Fruit fly (Drosophila melanogaster) whole organism, embryonic: Measurements from ENCODE around the gene Bmcp.

ENCODE experiments used
- Atf6 ChIP-seq: fragments of 200-800 bp; sonication (Bioruptor generic); IDR thresholded peaks from 2 replicates; pipeline ENCODE4 v1.3.6; 2022; ENCODE audit warnings: missing biosample characterization, missing genetic modification characterization
- CG10543 ChIP-seq: fragments of 200-800 bp; sonication (Bioruptor generic); optimal IDR thresholded peaks from 3 replicates; lab custom pipeline; 2017; ENCODE audit warnings: missing biosample characterization, mild to moderate bottlenecking, missing genetic modification characterization, moderate library complexity
- CG12769 ChIP-seq: fragments of 200-800 bp; sonication (Bioruptor generic); optimal IDR thresholded peaks from 2 replicates; lab custom pipeline; 2019; ENCODE audit warnings: missing biosample characterization, mild to moderate bottlenecking, missing genetic modification characterization, moderate library complexity
- CG13296 ChIP-seq: fragments of 200-800 bp; sonication (Bioruptor generic); optimal IDR thresholded peaks from 3 replicates; lab custom pipeline; 2018; ENCODE audit warnings: missing biosample characterization, mild to moderate bottlenecking, missing genetic modification characterization
- CG14441 ChIP-seq: fragments of 200-800 bp; sonication (Bioruptor generic); IDR thresholded peaks from 2 replicates; pipeline ENCODE4 v1.3.6; 2022; ENCODE audit warnings: missing biosample characterization, missing genetic modification characterization
- CG15011 ChIP-seq: fragments of 200-800 bp; sonication (Bioruptor generic); optimal IDR thresholded peaks from 3 replicates; lab custom pipeline; 2018; ENCODE audit warnings: missing biosample characterization, mild to moderate bottlenecking, missing genetic modification characterization
- CG17912 ChIP-seq: fragments of 200-800 bp; sonication (Bioruptor generic); optimal IDR thresholded peaks from 2 replicates; lab custom pipeline; 2018; ENCODE audit warnings: missing biosample characterization, mild to moderate bottlenecking, missing genetic modification characterization
- CG1792 ChIP-seq: fragments of 200-800 bp; sonication (Bioruptor generic); optimal IDR thresholded peaks from 2 replicates; lab custom pipeline; 2016; ENCODE audit warnings: missing biosample characterization, missing genetic modification characterization
- CG18476 ChIP-seq: fragments of 200-800 bp; sonication (Bioruptor generic); optimal IDR thresholded peaks from 2 replicates; lab custom pipeline; 2016; ENCODE audit warnings: missing biosample characterization, mild to moderate bottlenecking, missing genetic modification characterization
- CG18599 ChIP-seq: fragments of 200-800 bp; sonication (Bioruptor generic); optimal IDR thresholded peaks from 3 replicates; lab custom pipeline; 2017; ENCODE audit warnings: missing biosample characterization, missing genetic modification characterization, mild to moderate bottlenecking, moderate library complexity, missing genetic modification reagents
- CG3065 ChIP-seq: fragments of 200-800 bp; sonication (Bioruptor generic); optimal IDR thresholded peaks from 2 replicates; lab custom pipeline; 2016; ENCODE audit warnings: missing biosample characterization, missing genetic modification characterization
- CG33557 ChIP-seq: fragments of 200-800 bp; sonication (Bioruptor generic); optimal IDR thresholded peaks from 2 replicates; lab custom pipeline; 2019; ENCODE audit warnings: missing biosample characterization, mild to moderate bottlenecking, missing genetic modification characterization, moderate library complexity
- CG4360 ChIP-seq: fragments of 200-800 bp; sonication (Bioruptor generic); IDR thresholded peaks from 2 replicates; pipeline ENCODE4 v1.3.6; 2022; ENCODE audit warnings: missing biosample characterization, missing genetic modification characterization
- CG4404 ChIP-seq: fragments of 200-800 bp; sonication (Bioruptor generic); IDR thresholded peaks from 2 replicates; pipeline ENCODE4 v1.3.6; 2022; ENCODE audit warnings: missing biosample characterization, missing genetic modification characterization
- CG4820 ChIP-seq: fragments of 200-800 bp; sonication (Bioruptor generic); optimal IDR thresholded peaks from 3 replicates; lab custom pipeline; 2016; ENCODE audit warnings: missing biosample characterization, missing genetic modification characterization
- CG7372 ChIP-seq: fragments of 200-800 bp; sonication (Bioruptor generic); IDR thresholded peaks from 2 replicates; pipeline ENCODE4 v1.3.6; 2022; ENCODE audit warnings: missing biosample characterization, missing genetic modification characterization
- CG7839 ChIP-seq: fragments of 200-800 bp; sonication (Bioruptor generic); optimal IDR thresholded peaks from 3 replicates; lab custom pipeline; 2018; ENCODE audit warnings: missing biosample characterization, mild to moderate bottlenecking, missing genetic modification characterization, moderate library complexity
- CG7963 ChIP-seq: fragments of 200-800 bp; sonication (Bioruptor generic); IDR thresholded peaks from 3 replicates; pipeline ENCODE4 v1.3.6; 2022; ENCODE audit warnings: missing biosample characterization, missing genetic modification characterization; ENCODE audit not compliant: partially characterized antibody
- CG7987 ChIP-seq: fragments of 200-800 bp; sonication (Bioruptor generic); optimal IDR thresholded peaks from 2 replicates; lab custom pipeline; 2018; ENCODE audit warnings: missing biosample characterization, mild to moderate bottlenecking, missing genetic modification characterization, moderate library complexity
- CG8290 ChIP-seq, 3 experiments: fragments of 200-800 bp; sonication (Bioruptor generic); optimal IDR thresholded peaks; 2 replicates each; lab custom pipeline; 2016 to 2019; ENCODE audit warnings: missing biosample characterization in 3 of 3, missing genetic modification characterization in 3 of 3, mild to moderate bottlenecking in 2 of 3, moderate library complexity in 1 of 3
- CG8924 ChIP-seq: fragments of 200-800 bp; optimal IDR thresholded peaks from 3 replicates; lab custom pipeline; 2019; ENCODE audit warnings: missing biosample characterization, mild to moderate bottlenecking, missing genetic modification characterization, moderate library complexity
- CG9932 ChIP-seq: fragments of 200-800 bp; sonication (Bioruptor generic); IDR thresholded peaks from 2 replicates; pipeline ENCODE4 v1.3.6; 2022; ENCODE audit warnings: missing biosample characterization, missing genetic modification characterization
- CrebB ChIP-seq: fragments of 200-800 bp; sonication (Bioruptor generic); optimal IDR thresholded peaks from 3 replicates; lab custom pipeline; 2018; ENCODE audit warnings: missing biosample characterization, mild to moderate bottlenecking, missing genetic modification characterization
- Fer1 ChIP-seq: fragments of 200-800 bp; sonication (Bioruptor generic); optimal IDR thresholded peaks from 2 replicates; lab custom pipeline; 2017; ENCODE audit warnings: missing biosample characterization, mild to moderate bottlenecking, missing genetic modification characterization
- HLH4C ChIP-seq: fragments of 200-800 bp; sonication (Bioruptor generic); IDR thresholded peaks from 3 replicates; pipeline ENCODE4 v1.3.6; 2022; ENCODE audit warnings: missing biosample characterization, missing genetic modification characterization; ENCODE audit not compliant: partially characterized antibody
- Hey ChIP-seq: fragments of 200-800 bp; sonication (Bioruptor generic); optimal IDR thresholded peaks from 3 replicates; lab custom pipeline; 2018; ENCODE audit warnings: missing biosample characterization, mild to moderate bottlenecking, missing genetic modification characterization
- Hsf ChIP-seq: fragments of 200-800 bp; sonication (Bioruptor generic); optimal IDR thresholded peaks from 3 replicates; lab custom pipeline; 2016; ENCODE audit warnings: missing biosample characterization, missing genetic modification characterization
- Lim3 ChIP-seq: fragments of 200-800 bp; sonication (Bioruptor generic); IDR thresholded peaks from 2 replicates; pipeline ENCODE4 v1.3.6; 2022; ENCODE audit warnings: missing biosample characterization, missing genetic modification characterization
- Med ChIP-seq: fragments of 200-800 bp; sonication (Bioruptor generic); peaks from one replicate; lab custom pipeline; 2016; ENCODE audit warnings: missing biosample characterization, missing genetic modification characterization, mild to moderate bottlenecking, inconsistent platforms, moderate library complexity
- Nf-YB ChIP-seq: fragments of 200-800 bp; sonication (Bioruptor generic); optimal IDR thresholded peaks from 3 replicates; lab custom pipeline; 2019; ENCODE audit warnings: missing biosample characterization, mild to moderate bottlenecking, missing genetic modification characterization, moderate library complexity
- Nf-YC ChIP-seq: fragments of 200-800 bp; optimal IDR thresholded peaks from 3 replicates; lab custom pipeline; 2019; ENCODE audit warnings: missing biosample characterization, mild to moderate bottlenecking, missing genetic modification characterization, moderate library complexity
- Ptx1 ChIP-seq: fragments of 200-800 bp; sonication (Bioruptor generic); IDR thresholded peaks from 2 replicates; pipeline ENCODE4 v1.3.6; 2022; ENCODE audit warnings: missing biosample characterization, missing genetic modification characterization
- Sry-β ChIP-seq: fragments of 200-800 bp; sonication (Bioruptor generic); optimal IDR thresholded peaks from 2 replicates; lab custom pipeline; 2018; ENCODE audit warnings: missing biosample characterization, mild to moderate bottlenecking, missing genetic modification characterization, moderate library complexity
- chif ChIP-seq, 2 experiments: fragments of 200-800 bp; sonication (Bioruptor generic); optimal IDR thresholded peaks; 3 replicates each; lab custom pipeline; 2016; ENCODE audit warnings: missing biosample characterization in 2 of 2, missing genetic modification characterization in 2 of 2
- cwo ChIP-seq: fragments of 200-800 bp; sonication (Bioruptor generic); optimal IDR thresholded peaks from 3 replicates; lab custom pipeline; 2017; ENCODE audit warnings: missing biosample characterization, missing genetic modification characterization, mild to moderate bottlenecking, moderate library complexity, missing genetic modification reagents
- dmrt99B ChIP-seq: fragments of 200-800 bp; sonication (Bioruptor generic); optimal IDR thresholded peaks from 2 replicates; lab custom pipeline; 2018; ENCODE audit warnings: missing biosample characterization, mild to moderate bottlenecking, missing genetic modification characterization, moderate library complexity
- exex ChIP-seq: fragments of 200-800 bp; sonication (Bioruptor generic); optimal IDR thresholded peaks from 4 replicates; lab custom pipeline; 2018; ENCODE audit warnings: missing biosample characterization, mild to moderate bottlenecking, missing genetic modification characterization, moderate library complexity
- fd96Cb ChIP-seq: fragments of 200-800 bp; sonication (Bioruptor generic); optimal IDR thresholded peaks from 2 replicates; lab custom pipeline; 2018; ENCODE audit warnings: missing biosample characterization, mild to moderate bottlenecking, missing genetic modification characterization, moderate library complexity
- ftz-f1 ChIP-seq: fragments of 200-800 bp; sonication (Bioruptor generic); optimal IDR thresholded peaks from 2 replicates; lab custom pipeline; 2016; ENCODE audit warnings: missing biosample characterization, missing genetic modification characterization
- fu2 ChIP-seq: fragments of 200-800 bp; sonication (Bioruptor generic); optimal IDR thresholded peaks from 2 replicates; lab custom pipeline; 2016; ENCODE audit warnings: missing biosample characterization, missing genetic modification characterization
- gro ChIP-seq: fragments of 200-800 bp; sonication (Bioruptor generic); optimal IDR thresholded peaks from 2 replicates; lab custom pipeline; 2016; ENCODE audit warnings: missing biosample characterization, missing genetic modification characterization
- lab ChIP-seq: fragments of 200-800 bp; sonication (Bioruptor generic); optimal IDR thresholded peaks from 3 replicates; lab custom pipeline; 2017; ENCODE audit warnings: missing biosample characterization, missing genetic modification characterization, mild to moderate bottlenecking, moderate library complexity, missing genetic modification reagents
- onecut ChIP-seq: fragments of 200-800 bp; sonication (Bioruptor generic); IDR thresholded peaks from 2 replicates; pipeline ENCODE4 v1.3.6; 2022; ENCODE audit warnings: missing biosample characterization, missing genetic modification characterization
- pros ChIP-seq: fragments of 200-800 bp; sonication (Bioruptor generic); optimal IDR thresholded peaks from 3 replicates; lab custom pipeline; 2019; ENCODE audit warnings: missing biosample characterization, mild to moderate bottlenecking, missing genetic modification characterization, moderate library complexity
- stc ChIP-seq: fragments of 200-800 bp; sonication (Bioruptor generic); IDR thresholded peaks from 2 replicates; pipeline ENCODE4 v1.3.6; 2022; ENCODE audit warnings: missing biosample characterization, missing genetic modification characterization
- tio ChIP-seq: fragments of 200-800 bp; sonication (Bioruptor generic); optimal IDR thresholded peaks from 2 replicates; lab custom pipeline; 2017; ENCODE audit warnings: missing biosample characterization, missing genetic modification characterization, inconsistent platforms

The Bmcp gene

DNA sequence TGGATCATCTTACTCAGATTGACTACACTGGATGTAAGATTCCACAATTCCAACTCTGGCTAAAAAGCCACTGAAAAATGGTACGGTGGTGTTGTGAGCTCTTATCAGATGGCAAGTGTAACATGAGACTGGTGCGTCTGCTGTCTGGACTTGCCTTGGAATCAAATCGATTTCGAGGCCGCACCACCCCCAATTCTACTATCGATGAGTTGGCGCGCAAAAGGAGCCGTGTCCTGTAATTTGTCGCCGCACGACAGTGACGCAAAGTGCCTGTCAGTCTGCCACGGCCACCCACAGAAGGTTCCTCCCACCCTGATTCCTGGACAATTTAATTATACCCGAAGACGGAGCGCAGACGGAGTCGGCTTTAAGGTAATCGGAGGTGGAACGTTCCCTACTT, 45.8 kb downstream of the Bmcp start:
- no peak for TF ChIP-seq CG18476
- peak; percentile 73 for TF ChIP-seq onecut (GFP tag; lab: Robert Waterston, UW)
- peak; percentile 53 for TF ChIP-seq Med (GFP tag; lab: Kevin White, UChicago)

DNA sequence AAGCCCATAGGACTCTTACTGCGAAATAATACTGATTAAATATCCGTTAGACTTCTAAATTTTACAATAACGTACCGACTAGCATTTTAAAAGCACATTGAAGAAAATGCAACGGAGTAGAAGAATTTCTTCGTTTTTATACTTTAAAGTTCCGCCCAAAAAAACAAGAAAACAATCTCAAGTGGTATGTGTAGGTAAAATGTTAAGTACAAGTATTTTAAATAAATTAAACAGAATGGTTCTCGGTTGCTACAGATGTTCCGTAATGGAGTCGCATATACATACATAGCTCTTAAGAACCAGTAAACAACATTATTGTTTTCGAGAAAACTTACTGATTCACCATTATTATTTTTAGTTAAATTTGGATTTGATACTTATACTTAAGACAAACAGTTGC, 51.3 kb downstream of the Bmcp start, which contains the start of gene Muc68D:
TSS of gene Muc68D (minus strand) at position 101 of the 400 bp plus-strand sequence.
- TF ChIP-seq Hsf (GFP tag; lab: Kevin White, UChicago) (no peak), Atf6 (no peak), CG4404 (GFP tag; lab: Robert Waterston, UW) (no peak), CG7839 (no peak), CG9932 (GFP tag; lab: Robert Waterston, UW) (no peak), exex (tag; lab: Kevin White, UChicago) (no peak), CG1792 (GFP tag; lab: Kevin White, UChicago) (no peak), CG4820 (GFP tag; lab: Kevin White, UChicago) (no peak), Ptx1 (GFP tag; lab: Robert Waterston, UW) (no peak), lab (no peak), CG15011 (GFP tag; lab: Kevin White, UChicago) (no peak)

DNA sequence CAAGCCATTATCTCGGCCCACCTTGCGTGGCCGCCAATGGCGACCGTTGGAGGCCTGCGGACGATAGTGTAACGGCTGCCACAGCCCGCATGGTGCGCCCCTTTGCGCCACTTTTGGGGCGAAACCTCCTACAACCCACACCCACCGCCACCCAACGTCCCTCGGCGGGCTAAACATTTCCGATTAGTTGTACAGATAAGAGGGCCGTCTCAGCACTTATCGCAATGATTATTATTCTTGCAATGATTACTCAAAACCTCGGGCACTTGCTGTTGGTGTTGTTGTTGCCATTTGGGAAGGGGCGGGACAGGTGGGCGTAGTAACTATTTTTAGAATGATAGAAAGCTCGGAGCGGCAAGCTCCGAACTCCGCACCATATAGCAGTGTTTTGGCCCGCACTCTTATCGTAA, 51.9 kb downstream of the Bmcp start:
- TF ChIP-seq gro (peak; percentile 19), exex (tag; lab: Kevin White, UChicago) (peak; percentile 99), CG8924 (tag; lab: Kevin White, UChicago) (no peak), fu2 (GFP tag; lab: Kevin White, UChicago) (no peak), CG7987 (GFP tag; lab: Kevin White, UChicago) (peak; percentile 18), cwo (GFP tag; lab: Kevin White, UChicago) (peak; percentile 25), CG7963 (GFP tag; lab: Robert Waterston, UW) (no peak), Sry-β (GFP tag; lab: Kevin White, UChicago) (no peak), Nf-YC (peak; percentile 67), CG4360 (GFP tag; lab: Robert Waterston, UW) (peak; percentile 25; the same call in 1 of the 2 replicates), CrebB (tag; lab: Kevin White, UChicago) (no peak), Lim3 (GFP tag; lab: Robert Waterston, UW) (0 out of 2 replicates have a peak, but pooled peaks have one; percentile 38), stc (GFP tag; lab: Robert Waterston, UW) (0 out of 2 replicates have a peak, but pooled peaks have one; percentile 12), CG13296 (GFP tag; lab: Kevin White, UChicago) (peak; percentile 14), dmrt99B (tag; lab: Kevin White, UChicago) (no peak), tio (GFP tag; lab: Kevin White, UChicago) (no peak), fd96Cb (tag; lab: Kevin White, UChicago) (no peak), CG14441 (GFP tag; lab: Robert Waterston, UW) (peak; percentile 12; the same call in 1 of the 2 replicates), HLH4C (0 out of 3 replicates have a peak, but pooled peaks have one; percentile 33), Fer1 (peak; percentile 44), CG3065 (peak; percentile 55), pros (GFP tag; lab: Kevin White, UChicago) (peak; percentile 68), Nf-YB (GFP tag; lab: Kevin White, UChicago) (peak; percentile 65), Hey (peak; percentile 69), CG12769 (tag; lab: Kevin White, UChicago) (peak; percentile 51), CG7372 (GFP tag; lab: Robert Waterston, UW) (no peak), CG18599 (GFP tag; lab: Kevin White, UChicago) (peak; percentile 51), ftz-f1 (GFP tag; lab: Kevin White, UChicago) (peak; percentile 73), chif (GFP tag; optimal IDR thresholded peaks at IDR 0.05; lab: Kevin White, UChicago) (no peak), CG8290 (GFP tag; optimal IDR thresholded peaks at IDR 0.05; lab: Kevin White, UChicago) (no peak), CG8290 (tag; optimal IDR thresholded peaks at IDR 0.05; lab: Kevin White, UChicago) (peak in 1 of 2 experiments; percentile 52), CG33557 (no peak), CG10543 (GFP tag; lab: Kevin White, UChicago) (peak; percentile 89), CG17912 (GFP tag; lab: Kevin White, UChicago) (peak; percentile 12), lab (peak; percentile 85)
